Worm (Caenorhabditis elegans) whole organism, L1 larva: Measurements from ENCODE around the gene lips-8.

Source experiments
- elt-2 ChIP-seq: sonication (generic microtip); optimal IDR thresholded peaks from 2 replicates; lab custom pipeline; 2016; ENCODE audit warnings: missing genetic modification characterization, mild to moderate bottlenecking, inconsistent platforms, missing compliant biosample characterization, missing genetic modification reagents
- lin-15B ChIP-seq: fragments of 150-350 bp; sonication (generic microtip); optimal IDR thresholded peaks from 3 replicates; lab custom pipeline; 2014; ENCODE audit warnings: missing biosample characterization, missing genetic modification characterization

DNA sequence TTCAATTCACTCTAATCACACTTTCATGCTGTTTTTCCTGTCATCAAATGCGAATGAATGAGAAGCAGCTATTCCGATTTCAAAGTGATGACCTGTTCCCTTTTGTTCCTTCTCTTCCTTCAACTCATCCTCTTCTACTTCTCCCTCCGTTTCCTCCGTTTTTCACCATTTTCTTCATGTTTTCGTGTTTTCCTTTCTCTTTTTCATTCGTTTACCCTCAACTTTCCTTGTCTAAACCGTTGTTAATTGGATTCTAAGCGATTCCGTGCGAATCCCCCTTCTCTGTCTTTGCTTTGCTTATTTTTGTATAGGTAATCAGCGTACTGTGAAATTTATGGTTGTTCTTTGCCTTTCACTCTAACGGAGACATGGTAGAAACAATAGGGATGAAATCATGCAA, 12.4 kb upstream of the lips-8 start:
- TF ChIP-seq elt-2 (tag; lab: Kevin White, UChicago) (no peak), lin-15B (tag; lab: Kevin White, UChicago) (no peak)
